Fruit fly (Drosophila melanogaster) whole organism, embryonic: Measurements from ENCODE around the gene CG7785.

ENCODE experiments used
- BtbVII ChIP-seq: fragments of 200-800 bp; sonication (Bioruptor generic); optimal IDR thresholded peaks from 3 replicates; lab custom pipeline; 2017; ENCODE audit warnings: missing biosample characterization, mild to moderate bottlenecking, missing genetic modification characterization
- CG15479 ChIP-seq: fragments of 200-800 bp; sonication (Bioruptor generic); optimal IDR thresholded peaks from 3 replicates; lab custom pipeline; 2019; ENCODE audit warnings: missing biosample characterization, mild to moderate bottlenecking, missing genetic modification characterization, moderate library complexity
- CG18476 ChIP-seq: fragments of 200-800 bp; sonication (Bioruptor generic); optimal IDR thresholded peaks from 2 replicates; lab custom pipeline; 2016; ENCODE audit warnings: missing biosample characterization, mild to moderate bottlenecking, missing genetic modification characterization
- br ChIP-seq: fragments of >200 bp; optimal IDR thresholded peaks from 2 replicates; lab custom pipeline; 2017
- eve ChIP-seq, 2 experiments: fragments of >200 bp; optimal IDR thresholded peaks; 2 replicates each; lab custom pipeline; 2017; ENCODE audit warnings: missing biosample characterization in 2 of 2, missing genetic modification characterization in 2 of 2
- row ChIP-seq: fragments of 200-800 bp; sonication (Bioruptor generic); IDR thresholded peaks from 3 replicates; pipeline ENCODE4 v1.3.6; 2022; ENCODE audit warnings: missing biosample characterization, missing genetic modification characterization
- wek ChIP-seq: fragments of 200-800 bp; sonication (Bioruptor generic); optimal IDR thresholded peaks from 3 replicates; lab custom pipeline; 2018; ENCODE audit warnings: missing biosample characterization, mild to moderate bottlenecking, missing genetic modification characterization, moderate library complexity

dm6 chr3R:18006483-18006882, 14.9 kb upstream of the CG7785 start:
- TF ChIP-seq CG18476 (GFP tag; lab: Kevin White, UChicago) = no peak
- no peak for TF ChIP-seq CG15479 (GFP tag; lab: Kevin White, UChicago)
- TF ChIP-seq br (lab: Kevin White, UChicago) = no peak
- no peak for TF ChIP-seq wek (GFP tag; lab: Kevin White, UChicago)
- no peak for TF ChIP-seq row
- TF ChIP-seq eve (GFP tag; optimal IDR thresholded peaks at IDR 0.05; lab: Kevin White, UChicago) = no peak
- no peak for TF ChIP-seq BtbVII (GFP tag; lab: Kevin White, UChicago)
